Fruit fly (Drosophila melanogaster): Measurements from ENCODE around the gene mad2.

DNA sequence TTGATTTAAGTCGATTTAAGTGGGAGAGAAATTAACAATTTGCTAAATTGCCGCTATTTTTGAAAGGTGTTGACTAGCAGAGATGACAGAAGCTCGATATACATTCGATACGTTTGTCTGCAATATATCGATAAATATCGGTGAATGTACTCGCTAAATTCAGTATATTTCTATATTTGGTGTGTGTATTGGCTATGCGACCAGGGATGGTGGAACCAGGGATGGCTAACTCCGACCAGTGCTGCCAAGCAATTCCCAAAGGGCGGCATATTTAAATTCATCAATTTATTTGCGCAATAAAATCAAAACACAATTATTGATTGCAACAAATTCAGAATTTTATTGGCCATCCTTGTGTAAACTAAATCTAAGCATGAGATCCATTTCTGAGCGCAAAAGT, at the start of gene mad2:
- no peak for TF ChIP-seq Dll (optimal IDR thresholded peaks at IDR 0.05)
- no peak for TF ChIP-seq EcR (GFP tag; optimal IDR thresholded peaks at IDR 0.05)
- no peak for TF ChIP-seq psq (optimal IDR thresholded peaks at IDR 0.05)
- TF ChIP-seq usp (GFP tag; optimal IDR thresholded peaks at IDR 0.05) = no peak
- no peak for TF ChIP-seq CG8478 (optimal IDR thresholded peaks at IDR 0.05)
